Worm (Caenorhabditis elegans): ENCODE results near the gene gmeb-2.
A peak's percentile ranks its signal among the peaks of the same experiment; 100 is the strongest.

gmeb-2 gene

ce11 chrX:15932859-15933258 is 54.0 kb downstream of the gmeb-2 start:
- TF ChIP-seq D2030.7 (GFP tag; IDR thresholded peaks at IDR 0.05) (no peak), F37B4.10 (GFP tag; IDR thresholded peaks at IDR 0.05) (no peak), madf-6 (GFP tag; IDR thresholded peaks at IDR 0.05) (no peak), zfh-2 (GFP tag; conservative IDR thresholded peaks at IDR 0.05) (0 out of 2 replicates have a peak, but pooled peaks have one; percentile 25), snpc-4 (GFP tag; optimal IDR thresholded peaks at IDR 0.05) (peak; percentile 18), snpc-4 (tag; optimal IDR thresholded peaks at IDR 0.05) (peak in 2 of 4 experiments; percentile 63 to 85), lsy-27 (tag; optimal IDR thresholded peaks at IDR 0.05; ENCODE audit: borderline replicate concordance, insufficient read depth) (no peak), snpc-1.1 (tag; optimal IDR thresholded peaks at IDR 0.05; ENCODE audit: insufficient read depth) (no peak), mel-28 (tag; optimal IDR thresholded peaks at IDR 0.05; ENCODE audit: borderline replicate concordance) (no peak)

Data from whole organism, young adult.